Worm (Caenorhabditis elegans): ENCODE results near the gene sdhb-1.

sdhb-1 gene

ce11 chrII:9352669-9353068, at the start of gene sdhb-1, which contains the start of gene cup-15:
TSS of gene sdhb-1 (minus strand) at chrII:9352731.
TSS of gene cup-15 (plus strand) at chrII:9353000.
- TF ChIP-seq klf-2 (GFP tag; conservative IDR thresholded peaks at IDR 0.05) = no peak
- TF ChIP-seq ztf-29 (GFP tag; IDR thresholded peaks at IDR 0.05) = no peak
- TF ChIP-seq ref-1 (GFP tag; conservative IDR thresholded peaks at IDR 0.05) = no peak
- TF ChIP-seq cog-1 (tag; optimal IDR thresholded peaks at IDR 0.05) = no peak
- TF ChIP-seq tab-1 (GFP tag; IDR thresholded peaks at IDR 0.05) = no peak
- no peak for TF ChIP-seq flt-1 (GFP tag; IDR thresholded peaks at IDR 0.05)
- no peak for TF ChIP-seq T22C8.4 (GFP tag; IDR thresholded peaks at IDR 0.05)
- no peak for TF ChIP-seq med-1 (GFP tag; optimal IDR thresholded peaks at IDR 0.05; ENCODE audit: insufficient read depth)
- no peak for TF ChIP-seq ztf-23 (GFP tag; IDR thresholded peaks at IDR 0.05)

- TF ChIP-seq T22C8.4 (GFP tag; IDR thresholded peaks at IDR 0.05) (no peak), ztf-29 (GFP tag; IDR thresholded peaks at IDR 0.05) (no peak), ztf-23 (GFP tag; IDR thresholded peaks at IDR 0.05) (no peak), klf-2 (GFP tag; conservative IDR thresholded peaks at IDR 0.05) (no peak), flt-1 (GFP tag; IDR thresholded peaks at IDR 0.05) (no peak), tab-1 (GFP tag; IDR thresholded peaks at IDR 0.05) (no peak), ref-1 (GFP tag; conservative IDR thresholded peaks at IDR 0.05) (no peak), med-1 (GFP tag; optimal IDR thresholded peaks at IDR 0.05; ENCODE audit: insufficient read depth) (no peak)
Measured at ce11 chrII:9399746-9400145, 47.2 kb upstream of the sdhb-1 start, which contains the start of gene Y51B9A.7. TSS of gene Y51B9A.7 (plus strand) at chrII:9400046.

- TF ChIP-seq cog-1 (tag; optimal IDR thresholded peaks at IDR 0.05) = no peak
- TF ChIP-seq T22C8.4 (GFP tag; IDR thresholded peaks at IDR 0.05) = no peak
- no peak for TF ChIP-seq ref-1 (GFP tag; conservative IDR thresholded peaks at IDR 0.05)
- no peak for TF ChIP-seq klf-2 (GFP tag; conservative IDR thresholded peaks at IDR 0.05)
- no peak for TF ChIP-seq flt-1 (GFP tag; IDR thresholded peaks at IDR 0.05)
- no peak for TF ChIP-seq tab-1 (GFP tag; IDR thresholded peaks at IDR 0.05)
- TF ChIP-seq ztf-23 (GFP tag; IDR thresholded peaks at IDR 0.05) = no peak
Measured at ce11 chrII:9398370-9398901, 45.9 kb upstream of the sdhb-1 start, which contains the start of the genes Y51B9A.14 and Y51B9A.8. TSS of gene Y51B9A.14 (minus strand) at chrII:9398470. TSS of gene Y51B9A.8 (plus strand) at chrII:9398851.

- no peak for TF ChIP-seq ztf-29 (GFP tag; IDR thresholded peaks at IDR 0.05)
- no peak for TF ChIP-seq T22C8.4 (GFP tag; IDR thresholded peaks at IDR 0.05)
- no peak for TF ChIP-seq ztf-23 (GFP tag; IDR thresholded peaks at IDR 0.05)
- no peak for TF ChIP-seq med-1 (GFP tag; optimal IDR thresholded peaks at IDR 0.05; ENCODE audit: insufficient read depth)
- no peak for TF ChIP-seq cog-1 (tag; optimal IDR thresholded peaks at IDR 0.05)
- no peak for TF ChIP-seq flt-1 (GFP tag; IDR thresholded peaks at IDR 0.05)
- TF ChIP-seq ref-1 (GFP tag; conservative IDR thresholded peaks at IDR 0.05) = no peak
- TF ChIP-seq klf-2 (GFP tag; conservative IDR thresholded peaks at IDR 0.05) = no peak
- no peak for TF ChIP-seq tab-1 (GFP tag; IDR thresholded peaks at IDR 0.05)
Measured at ce11 chrII:9397496-9397895, 45.0 kb upstream of the sdhb-1 start, which contains the start of gene Y51B9A.9. TSS of gene Y51B9A.9 (minus strand) at chrII:9397596.

ce11 chrII:9392724-9393123, 40.2 kb upstream of the sdhb-1 start, which contains the start of gene lido-17:
TSS of gene lido-17 (minus strand) at chrII:9392824.
- TF ChIP-seq ztf-29 (GFP tag; IDR thresholded peaks at IDR 0.05) = no peak
- no peak for TF ChIP-seq med-1 (GFP tag; optimal IDR thresholded peaks at IDR 0.05; ENCODE audit: insufficient read depth)
- no peak for TF ChIP-seq klf-2 (GFP tag; conservative IDR thresholded peaks at IDR 0.05)
- TF ChIP-seq T22C8.4 (GFP tag; IDR thresholded peaks at IDR 0.05) = no peak
- no peak for TF ChIP-seq cog-1 (tag; optimal IDR thresholded peaks at IDR 0.05)
- TF ChIP-seq ref-1 (GFP tag; conservative IDR thresholded peaks at IDR 0.05) = no peak
- no peak for TF ChIP-seq flt-1 (GFP tag; IDR thresholded peaks at IDR 0.05)
- no peak for TF ChIP-seq ztf-23 (GFP tag; IDR thresholded peaks at IDR 0.05)
- TF ChIP-seq tab-1 (GFP tag; IDR thresholded peaks at IDR 0.05) = no peak

ce11 chrII:9385241-9385640, 32.7 kb upstream of the sdhb-1 start, which contains the start of gene C06C3.7:
TSS of gene C06C3.7 (plus strand) at chrII:9385541.
- no peak for TF ChIP-seq med-1 (GFP tag; optimal IDR thresholded peaks at IDR 0.05; ENCODE audit: insufficient read depth)
- no peak for TF ChIP-seq cog-1 (tag; optimal IDR thresholded peaks at IDR 0.05)
- no peak for TF ChIP-seq klf-2 (GFP tag; conservative IDR thresholded peaks at IDR 0.05)
- TF ChIP-seq tab-1 (GFP tag; IDR thresholded peaks at IDR 0.05) = no peak
- no peak for TF ChIP-seq ztf-29 (GFP tag; IDR thresholded peaks at IDR 0.05)
- TF ChIP-seq T22C8.4 (GFP tag; IDR thresholded peaks at IDR 0.05) = no peak
- no peak for TF ChIP-seq ref-1 (GFP tag; conservative IDR thresholded peaks at IDR 0.05)
- TF ChIP-seq flt-1 (GFP tag; IDR thresholded peaks at IDR 0.05) = no peak
- TF ChIP-seq ztf-23 (GFP tag; IDR thresholded peaks at IDR 0.05) = no peak

- no peak for TF ChIP-seq ref-1 (GFP tag; conservative IDR thresholded peaks at IDR 0.05)
- no peak for TF ChIP-seq flt-1 (GFP tag; IDR thresholded peaks at IDR 0.05)
- TF ChIP-seq ztf-29 (GFP tag; IDR thresholded peaks at IDR 0.05) = no peak
- TF ChIP-seq T22C8.4 (GFP tag; IDR thresholded peaks at IDR 0.05) = no peak
- TF ChIP-seq cog-1 (tag; optimal IDR thresholded peaks at IDR 0.05) = no peak
- TF ChIP-seq med-1 (GFP tag; optimal IDR thresholded peaks at IDR 0.05; ENCODE audit: insufficient read depth) = no peak
- no peak for TF ChIP-seq ztf-23 (GFP tag; IDR thresholded peaks at IDR 0.05)
- no peak for TF ChIP-seq klf-2 (GFP tag; conservative IDR thresholded peaks at IDR 0.05)
- no peak for TF ChIP-seq tab-1 (GFP tag; IDR thresholded peaks at IDR 0.05)
Measured at ce11 chrII:9379796-9380195, 27.3 kb upstream of the sdhb-1 start, which contains the start of gene srh-48. TSS of gene srh-48 (plus strand) at chrII:9380096.

ce11 chrII:9378174-9378573, 25.6 kb upstream of the sdhb-1 start:
- TF ChIP-seq med-1 (GFP tag; optimal IDR thresholded peaks at IDR 0.05; ENCODE audit: insufficient read depth) (no peak), klf-2 (GFP tag; conservative IDR thresholded peaks at IDR 0.05) (no peak), T22C8.4 (GFP tag; IDR thresholded peaks at IDR 0.05) (no peak), flt-1 (GFP tag; IDR thresholded peaks at IDR 0.05) (no peak), tab-1 (GFP tag; IDR thresholded peaks at IDR 0.05) (no peak), ztf-23 (GFP tag; IDR thresholded peaks at IDR 0.05) (no peak), ztf-29 (GFP tag; IDR thresholded peaks at IDR 0.05) (no peak), ref-1 (GFP tag; conservative IDR thresholded peaks at IDR 0.05) (no peak), cog-1 (tag; optimal IDR thresholded peaks at IDR 0.05) (no peak)

- TF ChIP-seq klf-2 (GFP tag; conservative IDR thresholded peaks at IDR 0.05) (no peak), ztf-29 (GFP tag; IDR thresholded peaks at IDR 0.05) (no peak), T22C8.4 (GFP tag; IDR thresholded peaks at IDR 0.05) (no peak), flt-1 (GFP tag; IDR thresholded peaks at IDR 0.05) (no peak), ref-1 (GFP tag; conservative IDR thresholded peaks at IDR 0.05) (no peak), med-1 (GFP tag; optimal IDR thresholded peaks at IDR 0.05; ENCODE audit: insufficient read depth) (no peak), tab-1 (GFP tag; IDR thresholded peaks at IDR 0.05) (no peak), ztf-23 (GFP tag; IDR thresholded peaks at IDR 0.05) (no peak), cog-1 (tag; optimal IDR thresholded peaks at IDR 0.05) (no peak)
Measured at ce11 chrII:9377158-9377557, 24.6 kb upstream of the sdhb-1 start, which contains the start of gene C06C3.10. TSS of gene C06C3.10 (minus strand) at chrII:9377258.

Measured in whole organism, midembryonic.